Worm (Caenorhabditis elegans): ENCODE data around the gene cha-1.

ce11 chrIV:3604104-3604503 lies 20.4 kb downstream of the cha-1 start:
- TF ChIP-seq pha-4 (tag; optimal IDR thresholded peaks at IDR 0.05) (no peak), ceh-82 (tag; optimal IDR thresholded peaks at IDR 0.05) (no peak), tbx-2 (tag; optimal IDR thresholded peaks at IDR 0.05) (no peak), snpc-4 (tag; optimal IDR thresholded peaks at IDR 0.05) (no peak), aly-2 (tag; optimal IDR thresholded peaks at IDR 0.05) (no peak), ztf-11 (tag; optimal IDR thresholded peaks at IDR 0.05) (no peak), elt-3 (tag; optimal IDR thresholded peaks at IDR 0.05) (no peak), R02D3.7 (tag; optimal IDR thresholded peaks at IDR 0.05) (no peak), ceh-16 (tag; optimal IDR thresholded peaks at IDR 0.05) (no peak), nhr-237 (tag; optimal IDR thresholded peaks at IDR 0.05) (no peak), skn-1 (tag; optimal IDR thresholded peaks at IDR 0.05) (no peak)
